Worm (Caenorhabditis elegans) whole organism, L4 larva: ENCODE results near the gene urb-1.
A peak's percentile ranks its signal among the peaks of the same experiment; 100 is the strongest.

Source experiments
- D1046.2 ChIP-seq: fragments of 200-800 bp; sonication (Bioruptor generic); IDR thresholded peaks from 2 replicates; pipeline ENCODE4 v1.3.6; 2022; ENCODE audit warnings: missing genetic modification characterization, missing compliant biosample characterization
- F44E2.7 ChIP-seq: fragments of 200-800 bp; sonication (Bioruptor generic); IDR thresholded peaks from 2 replicates; pipeline ENCODE4 v2.1.2; 2022; ENCODE audit warnings: missing genetic modification characterization, missing compliant biosample characterization
- R02D3.7 ChIP-seq: fragments of 150-350 bp; sonication (generic microtip); optimal IDR thresholded peaks from 3 replicates; lab custom pipeline; 2014; ENCODE audit warnings: missing biosample characterization, missing genetic modification characterization
- T20F7.1 ChIP-seq: fragments of 200-800 bp; sonication (Bioruptor generic); optimal IDR thresholded peaks from 2 replicates; lab custom pipeline; 2018; ENCODE audit warnings: mild to moderate bottlenecking, missing genetic modification characterization, missing compliant biosample characterization
- Y48G9A.11 ChIP-seq: fragments of 200-800 bp; sonication (Bioruptor generic); IDR thresholded peaks from 2 replicates; pipeline ENCODE4 v1.3.6; 2022; ENCODE audit warnings: missing genetic modification reagents, missing genetic modification characterization, missing compliant biosample characterization
- Y75B8A.6 ChIP-seq: fragments of 200-800 bp; sonication (Bioruptor generic); IDR thresholded peaks from 2 replicates; pipeline ENCODE4 v1.3.6; 2022; ENCODE audit warnings: missing genetic modification reagents, missing genetic modification characterization, missing compliant biosample characterization
- attf-4 ChIP-seq: sonication (generic microtip); optimal IDR thresholded peaks from 3 replicates; lab custom pipeline; 2017; ENCODE audit warnings: missing biosample characterization, missing genetic modification characterization
- ceh-20 ChIP-seq: fragments of 200-800 bp; sonication (Bioruptor generic); IDR thresholded peaks from 2 replicates; pipeline ENCODE4 v1.3.6; 2022; ENCODE audit warnings: missing genetic modification reagents, missing genetic modification characterization, missing compliant biosample characterization
- ceh-28 ChIP-seq: fragments of 150-350 bp; optimal IDR thresholded peaks from 2 replicates; lab custom pipeline; 2014; ENCODE audit warnings: missing biosample characterization, missing genetic modification reagents, missing genetic modification characterization
- ceh-32 ChIP-seq: sonication (generic microtip); optimal IDR thresholded peaks from 2 replicates; lab custom pipeline; 2016; ENCODE audit warnings: mild to moderate bottlenecking, missing genetic modification characterization, missing compliant biosample characterization; ENCODE audit not compliant: poor library complexity
- ceh-44 ChIP-seq: fragments of 200-800 bp; sonication (Bioruptor generic); IDR thresholded peaks from 2 replicates; pipeline ENCODE4 v1.3.6; 2022; ENCODE audit warnings: missing genetic modification reagents, missing genetic modification characterization, missing compliant biosample characterization
- ceh-62 ChIP-seq: sonication (generic microtip); optimal IDR thresholded peaks from 2 replicates; lab custom pipeline; 2017; ENCODE audit warnings: missing biosample characterization, missing genetic modification characterization
- ceh-82 ChIP-seq: sonication (generic microtip); optimal IDR thresholded peaks from 2 replicates; lab custom pipeline; 2017; ENCODE audit warnings: missing biosample characterization, missing genetic modification characterization
- ces-1 ChIP-seq: fragments of 150-350 bp; sonication (generic microtip); optimal IDR thresholded peaks from 4 replicates; lab custom pipeline; 2014; ENCODE audit warnings: missing biosample characterization, missing genetic modification reagents, missing genetic modification characterization
- ctbp-1 ChIP-seq: fragments of 200-800 bp; sonication (Bioruptor generic); IDR thresholded peaks from 2 replicates; pipeline ENCODE4 v1.3.6; 2022; ENCODE audit warnings: missing genetic modification reagents, missing genetic modification characterization, missing compliant biosample characterization
- daf-19 ChIP-seq: fragments of 200-800 bp; sonication (Bioruptor generic); conservative IDR thresholded peaks from 2 replicates; pipeline ENCODE4 v1.3.6; 2022; ENCODE audit warnings: missing genetic modification characterization, missing compliant biosample characterization
- dmd-9 ChIP-seq: fragments of 200-800 bp; sonication (Bioruptor generic); IDR thresholded peaks from 2 replicates; pipeline ENCODE4 v1.3.6; 2022; ENCODE audit warnings: missing genetic modification reagents, missing genetic modification characterization, missing compliant biosample characterization
- dve-1 ChIP-seq: sonication (generic microtip); optimal IDR thresholded peaks from 2 replicates; lab custom pipeline; 2017; ENCODE audit warnings: antibody characterized with exemption, mild to moderate bottlenecking, missing genetic modification characterization, missing compliant biosample characterization; ENCODE audit not compliant: insufficient read depth
- fkh-10 ChIP-seq: fragments of 150-350 bp; optimal IDR thresholded peaks from 2 replicates; lab custom pipeline; 2014; ENCODE audit warnings: missing biosample characterization, missing genetic modification reagents, missing genetic modification characterization
- fos-1 ChIP-seq: fragments of 150-350 bp; optimal IDR thresholded peaks from 2 replicates; lab custom pipeline; 2014; ENCODE audit warnings: missing biosample characterization, missing genetic modification characterization
- hlh-11 ChIP-seq: fragments of 200-800 bp; sonication (Bioruptor generic); optimal IDR thresholded peaks from 2 replicates; lab custom pipeline; 2018; ENCODE audit warnings: mild to moderate bottlenecking, missing genetic modification characterization, missing compliant biosample characterization
- hlh-30 ChIP-seq: sonication (generic microtip); optimal IDR thresholded peaks from 2 replicates; lab custom pipeline; 2017; ENCODE audit warnings: antibody characterized with exemption, mild to moderate bottlenecking, missing genetic modification characterization, missing compliant biosample characterization; ENCODE audit not compliant: insufficient read depth
- jun-1 ChIP-seq: fragments of 150-350 bp; optimal IDR thresholded peaks from 2 replicates; lab custom pipeline; 2014; ENCODE audit warnings: missing biosample characterization, missing genetic modification reagents, missing genetic modification characterization
- lin-1 ChIP-seq: fragments of 200-800 bp; sonication (Bioruptor generic); IDR thresholded peaks from 2 replicates; pipeline ENCODE4 v1.3.6; 2022; ENCODE audit warnings: missing genetic modification reagents, missing genetic modification characterization, missing compliant biosample characterization
- lin-13 ChIP-seq: fragments of 150-350 bp; optimal IDR thresholded peaks from 2 replicates; lab custom pipeline; 2014; ENCODE audit warnings: missing biosample characterization, missing genetic modification reagents, missing genetic modification characterization
- lin-38 ChIP-seq: fragments of 200-800 bp; sonication (Bioruptor generic); IDR thresholded peaks from 2 replicates; pipeline ENCODE4 v1.3.6; 2022; ENCODE audit warnings: missing genetic modification reagents, missing genetic modification characterization, missing compliant biosample characterization
- lir-3 ChIP-seq: sonication (generic microtip); optimal IDR thresholded peaks from 2 replicates; lab custom pipeline; 2016; ENCODE audit warnings: mild to moderate bottlenecking, missing genetic modification characterization, missing compliant biosample characterization
- lsy-2 ChIP-seq, 2 experiments: fragments of 150-350 bp in 1 of 2; sonication (generic microtip) in 1 of 2; optimal IDR thresholded peaks; 2 replicates each; lab custom pipeline; 2014 to 2017; ENCODE audit warnings: missing biosample characterization in 2 of 2, missing genetic modification characterization in 2 of 2
- mes-2 ChIP-seq: sonication (generic microtip); optimal IDR thresholded peaks from 2 replicates; lab custom pipeline; 2016; ENCODE audit warnings: missing genotype, mild to moderate bottlenecking, missing genetic modification characterization, missing compliant biosample characterization; ENCODE audit not compliant: poor library complexity, severe bottlenecking
- mxl-2 ChIP-seq: fragments of 200-800 bp; sonication (Bioruptor generic); conservative IDR thresholded peaks from 2 replicates; pipeline ENCODE4 v1.3.6; 2022; ENCODE audit warnings: missing genetic modification reagents, missing genetic modification characterization, missing compliant biosample characterization
- mxl-3 ChIP-seq: fragments of 200-800 bp; sonication (Bioruptor generic); optimal IDR thresholded peaks from 2 replicates; lab custom pipeline; 2018; ENCODE audit warnings: mild to moderate bottlenecking, missing genetic modification characterization, missing compliant biosample characterization
- nhr-10 ChIP-seq: fragments of 150-350 bp; optimal IDR thresholded peaks from 2 replicates; lab custom pipeline; 2014; ENCODE audit warnings: missing biosample characterization, missing genetic modification characterization
- nhr-102 ChIP-seq: sonication (generic microtip); optimal IDR thresholded peaks from 2 replicates; lab custom pipeline; 2016; ENCODE audit warnings: mild to moderate bottlenecking, missing genetic modification characterization, moderate library complexity, missing compliant biosample characterization
- nhr-111 ChIP-seq: fragments of 200-800 bp; sonication (Bioruptor generic); optimal IDR thresholded peaks from 2 replicates; lab custom pipeline; 2018; ENCODE audit warnings: mild to moderate bottlenecking, missing genetic modification characterization, missing compliant biosample characterization
- nhr-25 ChIP-seq: sonication (generic microtip); optimal IDR thresholded peaks from 2 replicates; lab custom pipeline; 2017; ENCODE audit warnings: missing genetic modification characterization, mild to moderate bottlenecking, missing compliant biosample characterization, antibody characterized with exemption, moderate library complexity, borderline replicate concordance; ENCODE audit not compliant: insufficient read depth
- nhr-28 ChIP-seq: fragments of 150-350 bp; optimal IDR thresholded peaks from 2 replicates; lab custom pipeline; 2014; ENCODE audit warnings: missing biosample characterization, missing genetic modification characterization
- nhr-42 ChIP-seq: fragments of 200-800 bp; sonication (Bioruptor generic); IDR thresholded peaks from 2 replicates; pipeline ENCODE4 v1.3.6; 2022; ENCODE audit warnings: missing genetic modification characterization, missing compliant biosample characterization
- nhr-77 ChIP-seq: fragments of 150-350 bp; optimal IDR thresholded peaks from 2 replicates; lab custom pipeline; 2014; ENCODE audit warnings: missing biosample characterization, missing genetic modification characterization
- pha-4 ChIP-seq, 2 experiments: fragments of 150-350 bp in 1 of 2; fragments of 200-800 bp in 1 of 2; sonication (Bioruptor generic) in 1 of 2; IDR thresholded peaks in 1 of 2; optimal IDR thresholded peaks in 1 of 2; 2 replicates each; pipeline versions ENCODE4 v1.3.6 to Lab custom; 2014 to 2022; ENCODE audit warnings: missing genetic modification characterization in 2 of 2, missing genetic modification reagents in 2 of 2, missing biosample characterization in 1 of 2, missing compliant biosample characterization in 1 of 2
- pqm-1 ChIP-seq: sonication (generic microtip); optimal IDR thresholded peaks from 2 replicates; lab custom pipeline; 2017; ENCODE audit warnings: missing biosample characterization, missing genetic modification characterization
- rbr-2 ChIP-seq: sonication (generic microtip); optimal IDR thresholded peaks from 2 replicates; lab custom pipeline; 2016; ENCODE audit warnings: missing genotype, missing genetic modification characterization, missing compliant biosample characterization
- saeg-2 ChIP-seq: fragments of 200-800 bp; sonication (Bioruptor generic); IDR thresholded peaks from 2 replicates; pipeline ENCODE4 v1.3.6; 2022; ENCODE audit warnings: missing genetic modification reagents, missing genetic modification characterization, missing compliant biosample characterization
- set-16 ChIP-seq: fragments of 200-800 bp; sonication (Bioruptor generic); IDR thresholded peaks from 2 replicates; pipeline ENCODE4 v1.3.6; 2022; ENCODE audit warnings: missing genetic modification reagents, missing genetic modification characterization, missing compliant biosample characterization
- unc-130 ChIP-seq: sonication (generic microtip); optimal IDR thresholded peaks from 2 replicates; lab custom pipeline; 2016; ENCODE audit warnings: missing genetic modification reagents, missing genetic modification characterization, missing compliant biosample characterization
- unc-39 ChIP-seq: sonication (generic microtip); optimal IDR thresholded peaks from 2 replicates; lab custom pipeline; 2017; ENCODE audit warnings: missing biosample characterization, missing genetic modification characterization
- unc-62 ChIP-seq, 3 experiments: fragments of 150-350 bp in 1 of 3; sonication (generic microtip); optimal IDR thresholded peaks in 2 of 3; peaks in 1 of 3; 1 replicate in 1 of 3; 2 replicates in 2 of 3; lab custom pipeline; 2014 to 2017; ENCODE audit warnings: missing biosample characterization in 3 of 3, missing genetic modification characterization in 3 of 3, missing genetic modification reagents in 3 of 3, missing genotype in 1 of 3
- zip-11 ChIP-seq: fragments of 200-800 bp; sonication (Bioruptor generic); IDR thresholded peaks from 2 replicates; pipeline ENCODE4 v1.3.6; 2022; ENCODE audit warnings: missing genetic modification characterization, missing compliant biosample characterization
- zip-2 ChIP-seq: fragments of 150-350 bp; optimal IDR thresholded peaks from 2 replicates; lab custom pipeline; 2014; ENCODE audit warnings: missing biosample characterization, missing genetic modification characterization
- ztf-7 ChIP-seq: fragments of 150-350 bp; optimal IDR thresholded peaks from 2 replicates; lab custom pipeline; 2014; ENCODE audit warnings: missing biosample characterization, missing genetic modification characterization

urb-1 gene

ce11 chrV:6433446-6434178 lies 9.7 kb upstream of the urb-1 start, which contains the start of the genes gad-1 and erfa-1 (continued):
- no peak for TF ChIP-seq ceh-82 (tag; lab: Kevin White, UChicago)
- TF ChIP-seq hlh-11 (tag; lab: Kevin White, UChicago): peak; percentile 14
- TF ChIP-seq lin-13 (GFP tag; lab: Kevin White, UChicago): peak; percentile 77
- TF ChIP-seq mxl-3 (GFP tag; lab: Kevin White, UChicago): no peak
- TF ChIP-seq nhr-25 (tag; lab: Kevin White, UChicago): no peak
- TF ChIP-seq unc-62 (GFP tag; optimal IDR thresholded peaks at IDR 0.05 in 1 of 2; lab: Kevin White, UChicago): peak in 1 of 2 experiments; percentile 57
- no peak for TF ChIP-seq unc-62 (tag; optimal IDR thresholded peaks at IDR 0.05; lab: Kevin White, UChicago)
- no peak for TF ChIP-seq nhr-111 (GFP tag; lab: Kevin White, UChicago)
- TF ChIP-seq nhr-42: no peak
- peak; percentile 39 for TF ChIP-seq T20F7.1 (GFP tag; lab: Kevin White, UChicago)
- no peak for TF ChIP-seq fkh-10
- TF ChIP-seq mes-2 (tag; lab: Kevin White, UChicago): peak; percentile 95
- TF ChIP-seq jun-1 (tag; lab: Kevin White, UChicago): no peak
- peak; percentile 70 for TF ChIP-seq zip-2 (tag; lab: Kevin White, UChicago)
- TF ChIP-seq ceh-20: no peak
- TF ChIP-seq zip-11 (GFP tag; lab: Robert Waterston, UW): no peak
- TF ChIP-seq fos-1 (tag; lab: Kevin White, UChicago): no peak
- TF ChIP-seq nhr-28 (tag; lab: Kevin White, UChicago): peak; percentile 52
- no peak for TF ChIP-seq ceh-44 (GFP tag; lab: Robert Waterston, UW)
- TF ChIP-seq ztf-7 (tag; lab: Kevin White, UChicago): no peak
- TF ChIP-seq lir-3: no peak
- peak; percentile 10 for TF ChIP-seq rbr-2 (tag; lab: Kevin White, UChicago)
- TF ChIP-seq nhr-10: no peak
- TF ChIP-seq unc-130: peak; percentile 75
- TF ChIP-seq pqm-1 (tag; lab: Kevin White, UChicago): no peak
- no peak for TF ChIP-seq mxl-2 (GFP tag; lab: Robert Waterston, UW)
- no peak for TF ChIP-seq Y48G9A.11
- no peak for TF ChIP-seq set-16 (GFP tag; lab: Robert Waterston, UW)
- TF ChIP-seq ces-1 (GFP tag; lab: Kevin White, UChicago): no peak
- TF ChIP-seq Y75B8A.6 (GFP tag; lab: Robert Waterston, UW): no peak
- no peak for TF ChIP-seq F44E2.7 (GFP tag; lab: Robert Waterston, UW)
- TF ChIP-seq pha-4 (GFP tag; IDR thresholded peaks at IDR 0.05; lab: Robert Waterston, UW): no peak
- no peak for TF ChIP-seq pha-4 (tag; optimal IDR thresholded peaks at IDR 0.05; lab: Kevin White, UChicago)
- TF ChIP-seq D1046.2 (GFP tag; lab: Robert Waterston, UW): no peak
- TF ChIP-seq hlh-30 (tag; lab: Kevin White, UChicago): peak; percentile 48
- TF ChIP-seq nhr-77 (tag; lab: Kevin White, UChicago): peak; percentile 68
- TF ChIP-seq ceh-28 (tag; lab: Kevin White, UChicago): peak; percentile 56
- peak; percentile 63 for TF ChIP-seq dve-1 (tag; lab: Kevin White, UChicago)
- TF ChIP-seq lin-38 (GFP tag; lab: Robert Waterston, UW): peak; percentile 86
- TF ChIP-seq dmd-9: no peak
- no peak for TF ChIP-seq ceh-62 (tag; lab: Kevin White, UChicago)
- no peak for TF ChIP-seq attf-4 (tag; lab: Kevin White, UChicago)
- no peak for TF ChIP-seq saeg-2 (GFP tag; lab: Robert Waterston, UW)
- TF ChIP-seq R02D3.7 (tag; lab: Kevin White, UChicago): no peak
- TF ChIP-seq ceh-32 (tag; lab: Kevin White, UChicago): no peak
- TF ChIP-seq lsy-2 (tag; optimal IDR thresholded peaks at IDR 0.05; lab: Kevin White, UChicago): peak in 1 of 2 experiments; percentile 88
- no peak for TF ChIP-seq ctbp-1 (GFP tag; lab: Robert Waterston, UW)
- no peak for TF ChIP-seq lin-1 (GFP tag; lab: Robert Waterston, UW)
- TF ChIP-seq daf-19: no peak
- no peak for TF ChIP-seq unc-39 (tag; lab: Kevin White, UChicago)
- no peak for TF ChIP-seq nhr-102
- TF ChIP-seq, all 104 proteins: peak for 22
